Worm (Caenorhabditis elegans) whole organism, young adult: ENCODE data around the gene Y6E2A.5.

Source experiments
- B0261.1 ChIP-seq: sonication (generic microtip); optimal IDR thresholded peaks from 2 replicates; lab custom pipeline; 2016; ENCODE audit warnings: mild to moderate bottlenecking, missing genetic modification characterization, moderate library complexity, missing compliant biosample characterization
- F10E7.11 ChIP-seq: sonication (generic microtip); optimal IDR thresholded peaks from 2 replicates; lab custom pipeline; 2017; ENCODE audit warnings: mild to moderate bottlenecking, missing genetic modification characterization, moderate library complexity, missing compliant biosample characterization
- F52B5.7 ChIP-seq: sonication (generic microtip); optimal IDR thresholded peaks from 2 replicates; lab custom pipeline; 2016; ENCODE audit warnings: mild to moderate bottlenecking, missing genetic modification characterization, missing compliant biosample characterization
- Y53G8AR.9 ChIP-seq: fragments of 200-800 bp; sonication (Bioruptor generic); conservative IDR thresholded peaks from 2 replicates; pipeline ENCODE4 v1.3.6; 2022; ENCODE audit warnings: missing genetic modification reagents, missing genetic modification characterization, missing compliant biosample characterization
- ZK185.1 ChIP-seq: sonication (generic microtip); optimal IDR thresholded peaks from 2 replicates; lab custom pipeline; 2016; ENCODE audit warnings: mild to moderate bottlenecking, missing genetic modification characterization, missing compliant biosample characterization; ENCODE audit not compliant: poor library complexity, severe bottlenecking
- akir-1 ChIP-seq: fragments of 200-800 bp; sonication (Bioruptor generic); optimal IDR thresholded peaks from 2 replicates; lab custom pipeline; 2018; ENCODE audit warnings: mild to moderate bottlenecking, missing genetic modification characterization, moderate library complexity, missing compliant biosample characterization
- atf-7 ChIP-seq: sonication (generic microtip); optimal IDR thresholded peaks from 2 replicates; lab custom pipeline; 2017; ENCODE audit warnings: mild to moderate bottlenecking, missing genetic modification characterization, missing compliant biosample characterization
- athp-1 ChIP-seq: sonication (generic microtip); optimal IDR thresholded peaks from 2 replicates; lab custom pipeline; 2017; ENCODE audit warnings: mild to moderate bottlenecking, missing genetic modification characterization, missing compliant biosample characterization
- attf-6 ChIP-seq: fragments of 200-800 bp; sonication (Bioruptor generic); IDR thresholded peaks from 2 replicates; pipeline ENCODE4 v1.3.6; 2022; ENCODE audit warnings: missing genetic modification reagents, missing genetic modification characterization, missing compliant biosample characterization
- bed-1 ChIP-seq: fragments of 200-800 bp; sonication (Bioruptor generic); IDR thresholded peaks from 2 replicates; pipeline ENCODE4 v1.3.6; 2022; ENCODE audit warnings: missing genetic modification reagents, missing genetic modification characterization, missing compliant biosample characterization
- cebp-1 ChIP-seq, 2 experiments: fragments of 200-800 bp in 1 of 2; sonication (Bioruptor generic) in 1 of 2; sonication (generic microtip) in 1 of 2; IDR thresholded peaks in 1 of 2; optimal IDR thresholded peaks in 1 of 2; 2 replicates each; pipeline versions ENCODE4 v1.3.6 to Lab custom; 2017 to 2022; ENCODE audit warnings: missing compliant biosample characterization in 2 of 2, missing genetic modification characterization in 2 of 2, mild to moderate bottlenecking in 1 of 2, missing genetic modification reagents in 1 of 2, moderate library complexity in 1 of 2
- dox-1 ChIP-seq: fragments of 200-800 bp; sonication (Bioruptor generic); IDR thresholded peaks from 2 replicates; pipeline ENCODE4 v1.3.6; 2022; ENCODE audit warnings: missing genetic modification reagents, missing genetic modification characterization, missing compliant biosample characterization
- egl-44 ChIP-seq: fragments of 200-800 bp; sonication (Bioruptor generic); IDR thresholded peaks from 2 replicates; pipeline ENCODE4 v1.3.6; 2022; ENCODE audit warnings: missing genetic modification reagents, missing genetic modification characterization, missing compliant biosample characterization
- ets-4 ChIP-seq: fragments of 200-800 bp; sonication (Bioruptor generic); optimal IDR thresholded peaks from 2 replicates; lab custom pipeline; 2018; ENCODE audit warnings: mild to moderate bottlenecking, missing genetic modification characterization, missing compliant biosample characterization
- gei-17 ChIP-seq: fragments of 200-800 bp; sonication (Bioruptor generic); optimal IDR thresholded peaks from 2 replicates; lab custom pipeline; 2018; ENCODE audit warnings: mild to moderate bottlenecking, missing genetic modification characterization, missing compliant biosample characterization
- hmg-1.2 ChIP-seq: fragments of 200-800 bp; sonication (Bioruptor generic); IDR thresholded peaks from 2 replicates; pipeline ENCODE4 v1.3.6; 2022; ENCODE audit warnings: missing genetic modification reagents, missing genetic modification characterization, missing compliant biosample characterization
- hrde-1 ChIP-seq: sonication (generic microtip); optimal IDR thresholded peaks from 2 replicates; lab custom pipeline; 2016; ENCODE audit warnings: missing genetic modification characterization, mild to moderate bottlenecking, missing compliant biosample characterization, moderate library complexity, missing genotype, missing genetic modification reagents, borderline replicate concordance
- let-607 ChIP-seq, 2 experiments: fragments of 200-800 bp in 1 of 2; sonication (Bioruptor generic) in 1 of 2; sonication (generic microtip) in 1 of 2; optimal IDR thresholded peaks; 2 replicates each; lab custom pipeline; 2016 to 2018; ENCODE audit warnings: mild to moderate bottlenecking in 2 of 2, missing compliant biosample characterization in 2 of 2, missing genetic modification characterization in 2 of 2, moderate library complexity in 2 of 2, missing genotype in 1 of 2
- lin-54 ChIP-seq: fragments of 200-800 bp; sonication (Bioruptor generic); optimal IDR thresholded peaks from 2 replicates; lab custom pipeline; 2018; ENCODE audit warnings: mild to moderate bottlenecking, missing genetic modification characterization, missing compliant biosample characterization
- lir-1 ChIP-seq: fragments of 200-800 bp; sonication (Bioruptor generic); conservative IDR thresholded peaks from 2 replicates; pipeline ENCODE4 v1.3.6; 2022; ENCODE audit warnings: missing genetic modification reagents, missing genetic modification characterization, missing compliant biosample characterization
- mxl-1 ChIP-seq: sonication (generic microtip); optimal IDR thresholded peaks from 2 replicates; lab custom pipeline; 2016; ENCODE audit warnings: missing genetic modification characterization, missing compliant biosample characterization
- nfyb-1 ChIP-seq: fragments of 200-800 bp; sonication (Bioruptor generic); IDR thresholded peaks from 2 replicates; pipeline ENCODE4 v1.3.6; 2022; ENCODE audit warnings: missing genetic modification reagents, missing genetic modification characterization, missing compliant biosample characterization
- nhr-80 ChIP-seq: sonication (generic microtip); optimal IDR thresholded peaks from 2 replicates; lab custom pipeline; 2016; ENCODE audit warnings: missing genetic modification characterization, missing compliant biosample characterization
- nhr-90 ChIP-seq: sonication (generic microtip); optimal IDR thresholded peaks from 2 replicates; lab custom pipeline; 2016; ENCODE audit warnings: missing genotype, mild to moderate bottlenecking, missing genetic modification characterization, missing compliant biosample characterization
- pha-4 ChIP-seq: fragments of 150-350 bp; sonication (generic microtip); optimal IDR thresholded peaks from 2 replicates; lab custom pipeline; 2014; ENCODE audit warnings: missing biosample characterization, missing genetic modification reagents, missing genetic modification characterization
- sea-2 ChIP-seq: fragments of 200-800 bp; sonication (Bioruptor generic); IDR thresholded peaks from 2 replicates; pipeline ENCODE4 v1.3.6; 2022; ENCODE audit warnings: missing genetic modification characterization, missing compliant biosample characterization
- snpc-1.1 ChIP-seq: sonication (generic microtip); optimal IDR thresholded peaks from 2 replicates; lab custom pipeline; 2017; ENCODE audit warnings: missing genetic modification characterization, mild to moderate bottlenecking, missing compliant biosample characterization, antibody characterized with exemption, moderate library complexity, missing genotype, missing genetic modification reagents; ENCODE audit not compliant: insufficient read depth
- tbp1 ChIP-seq: fragments of 200-800 bp; sonication (Bioruptor generic); optimal IDR thresholded peaks from 2 replicates; lab custom pipeline; 2018; ENCODE audit warnings: mild to moderate bottlenecking, missing genetic modification characterization, missing compliant biosample characterization
- unc-62 ChIP-seq: fragments of 150-350 bp; optimal IDR thresholded peaks from 2 replicates; lab custom pipeline; 2014; ENCODE audit warnings: missing biosample characterization, missing genetic modification reagents, missing genetic modification characterization
- xnd-1 ChIP-seq: sonication (generic microtip); optimal IDR thresholded peaks from 2 replicates; lab custom pipeline; 2016; ENCODE audit warnings: missing genotype, missing genetic modification reagents, missing genetic modification characterization, missing compliant biosample characterization
- zfh-2 ChIP-seq: fragments of 200-800 bp; sonication (Bioruptor generic); conservative IDR thresholded peaks from 2 replicates; pipeline ENCODE4 v1.3.6; 2022; ENCODE audit warnings: missing genetic modification reagents, missing genetic modification characterization, missing compliant biosample characterization
- ztf-22 ChIP-seq: fragments of 200-800 bp; sonication (Bioruptor generic); optimal IDR thresholded peaks from 2 replicates; lab custom pipeline; 2018; ENCODE audit warnings: mild to moderate bottlenecking, missing genetic modification characterization, moderate library complexity, missing compliant biosample characterization
- ztf-25 ChIP-seq: fragments of 200-800 bp; sonication (Bioruptor generic); IDR thresholded peaks from 2 replicates; pipeline ENCODE4 v1.3.6; 2022; ENCODE audit warnings: missing genetic modification reagents, missing genetic modification characterization, missing compliant biosample characterization
- ztf-3 ChIP-seq: fragments of 200-800 bp; sonication (Bioruptor generic); optimal IDR thresholded peaks from 2 replicates; lab custom pipeline; 2018; ENCODE audit warnings: mild to moderate bottlenecking, missing genetic modification characterization, missing compliant biosample characterization

The Y6E2A.5 gene

DNA sequence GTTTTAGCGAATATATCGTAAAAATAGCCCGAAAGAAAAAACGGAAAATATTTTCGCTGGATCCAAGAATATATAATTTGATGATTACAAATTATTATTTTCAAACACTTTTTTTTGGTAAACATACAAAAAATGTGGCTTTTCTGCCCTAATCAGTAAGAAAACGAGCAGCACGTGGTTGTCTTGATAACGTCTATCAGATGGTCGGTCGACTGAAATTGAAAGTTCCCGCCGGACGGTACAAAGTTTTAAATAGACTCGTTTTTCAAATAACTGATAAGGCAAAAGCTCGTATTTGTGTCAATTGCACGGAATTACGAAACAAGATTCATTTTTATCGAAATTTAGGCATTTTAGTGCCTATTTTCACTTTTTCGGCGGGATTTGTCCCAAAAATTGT is 51.7 kb downstream of the Y6E2A.5 start:
- TF ChIP-seq attf-6 (GFP tag; lab: Robert Waterston, UW): no peak
- no peak for TF ChIP-seq ets-4
- TF ChIP-seq egl-44: no peak
- no peak for TF ChIP-seq athp-1 (tag; lab: Kevin White, UChicago)
- peak; percentile 20 for TF ChIP-seq unc-62 (GFP tag; lab: Kevin White, UChicago)
- TF ChIP-seq snpc-1.1 (tag; lab: Kevin White, UChicago): no peak
- TF ChIP-seq dox-1: 0 out of 2 replicates have a peak, but pooled peaks have one; percentile 49
- no peak for TF ChIP-seq gei-17
- TF ChIP-seq hmg-1.2: no peak
- TF ChIP-seq xnd-1 (tag; lab: Kevin White, UChicago): no peak
- TF ChIP-seq F52B5.7 (tag; lab: Kevin White, UChicago): no peak
- TF ChIP-seq B0261.1 (tag; lab: Kevin White, UChicago): no peak
- no peak for TF ChIP-seq ZK185.1 (tag; lab: Kevin White, UChicago)
- TF ChIP-seq cebp-1 (GFP tag; IDR thresholded peaks at IDR 0.05; lab: Robert Waterston, UW): peak; percentile 47; the same call in 1 of the 2 replicates
- TF ChIP-seq cebp-1 (tag; optimal IDR thresholded peaks at IDR 0.05; lab: Kevin White, UChicago): no peak
- TF ChIP-seq nhr-80 (tag; lab: Kevin White, UChicago): peak; percentile 96
- no peak for TF ChIP-seq F10E7.11 (tag; lab: Kevin White, UChicago)
- no peak for TF ChIP-seq lin-54 (GFP tag; lab: Kevin White, UChicago)
- no peak for TF ChIP-seq akir-1 (GFP tag; lab: Kevin White, UChicago)
- TF ChIP-seq zfh-2 (GFP tag; lab: Robert Waterston, UW): no peak
- no peak for TF ChIP-seq mxl-1 (tag; lab: Kevin White, UChicago)
- 0 out of 2 replicates have a peak, but pooled peaks have one; percentile 11 for TF ChIP-seq lir-1 (GFP tag; lab: Robert Waterston, UW)
- TF ChIP-seq bed-1 (GFP tag; lab: Robert Waterston, UW): no peak
- TF ChIP-seq ztf-25 (GFP tag; lab: Robert Waterston, UW): no peak
- TF ChIP-seq tbp1 (GFP tag; lab: Kevin White, UChicago): peak; percentile 25
- TF ChIP-seq hrde-1: no peak
- no peak for TF ChIP-seq ztf-3
- TF ChIP-seq Y53G8AR.9: no peak
- peak; percentile 64 for TF ChIP-seq atf-7
- TF ChIP-seq nhr-90 (tag; lab: Kevin White, UChicago): no peak
- peak in 1 of 2 experiments; percentile 63 for TF ChIP-seq let-607 (tag; optimal IDR thresholded peaks at IDR 0.05; lab: Kevin White, UChicago)
- TF ChIP-seq sea-2 (GFP tag; lab: Robert Waterston, UW): no peak
- peak; percentile 46 for TF ChIP-seq ztf-22
- 0 out of 2 replicates have a peak, but pooled peaks have one; percentile 11 for TF ChIP-seq nfyb-1 (GFP tag; lab: Robert Waterston, UW)
- TF ChIP-seq pha-4 (tag; lab: Kevin White, UChicago): peak; percentile 72
